Comparison of ENCODE assay signal across 5 fruit fly cellular contexts in the genomic region with DNA sequence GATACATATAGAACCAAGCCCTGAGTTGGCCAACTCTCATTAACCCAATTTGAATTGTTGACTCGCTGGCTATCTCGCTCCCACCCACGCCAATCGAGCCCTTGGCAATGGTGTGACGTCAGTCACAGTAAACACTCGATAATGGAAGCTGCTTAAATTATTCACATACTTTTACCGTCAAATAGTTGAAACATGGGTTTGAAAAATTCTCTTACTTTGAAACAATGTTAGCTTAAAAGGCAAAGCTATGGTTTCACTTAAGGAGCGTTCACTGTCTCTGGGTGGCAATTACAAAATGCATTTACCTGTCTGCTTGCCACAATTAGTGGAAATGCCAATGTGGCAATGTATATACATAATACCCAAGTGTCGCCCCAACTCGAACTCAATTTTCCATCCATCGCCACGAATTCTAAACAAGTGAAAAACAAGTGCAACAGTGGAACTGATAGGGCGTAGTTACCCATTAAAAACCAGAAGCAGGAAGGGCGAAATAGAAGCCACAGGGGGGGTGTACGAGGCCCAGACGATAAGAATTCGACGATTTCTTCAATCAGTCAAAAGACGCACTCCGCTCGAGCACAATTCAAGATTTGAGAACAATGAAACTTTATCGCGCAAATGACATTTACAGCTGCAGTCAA.
TF ChIP-seq lines count a peak whose summit lies in the region.

No protein-coding gene starts in this region.

TF ChIP-seq in whole organism, adult, 20 proteins besides CTCF, POLR2A, EP300 and RAD21 (continued from another document):
- TF ChIP-seq CG7101 (tag; optimal IDR thresholded peaks at IDR 0.05; lab: Kevin White, UChicago) (peak; percentile 86), Mnt (GFP tag; optimal IDR thresholded peaks at IDR 0.05; lab: Kevin White, UChicago) (peak; percentile 46), kay (GFP tag; lab: Kevin White, UChicago; ENCODE audit: borderline replicate concordance) (no peak), pad (GFP tag; optimal IDR thresholded peaks at IDR 0.05; lab: Kevin White, UChicago) (peak; percentile 70)

TF ChIP-seq in whole organism, embryonic, 481 proteins besides CTCF, POLR2A, EP300 and RAD21 (continued from another document and continues in another):
- TF ChIP-seq CG8765 (GFP tag; IDR thresholded peaks at IDR 0.05; lab: Robert Waterston, UW) (peak; percentile 74), CG32767 (GFP tag; IDR thresholded peaks at IDR 0.05; lab: Robert Waterston, UW) (peak; percentile 84), CG11696 (GFP tag; IDR thresholded peaks at IDR 0.05; lab: Robert Waterston, UW) (peak; percentile 66), cg (GFP tag; optimal IDR thresholded peaks at IDR 0.05; lab: Kevin White, UChicago) (peak; percentile 22), CG31388 (GFP tag; optimal IDR thresholded peaks at IDR 0.05; lab: Kevin White, UChicago) (peak; percentile 66), CG11560 (tag; IDR thresholded peaks at IDR 0.05; lab: Robert Waterston, UW) (peak; percentile 79; the same call in 2 of the 3 replicates), CG43689 (GFP tag; IDR thresholded peaks at IDR 0.05; lab: Robert Waterston, UW) (peak; percentile 71), btn (GFP tag; optimal IDR thresholded peaks at IDR 0.05; lab: Kevin White, UChicago) (peak; percentile 68), Max (GFP tag; optimal IDR thresholded peaks at IDR 0.05; lab: Kevin White, UChicago) (peak; percentile 65), esg (GFP tag; conservative IDR thresholded peaks at IDR 0.05; lab: Robert Waterston, UW) (peak; percentile 83), Sry-δ (GFP tag; optimal IDR thresholded peaks at IDR 0.05; lab: Kevin White, UChicago) (peak; percentile 49), sna (GFP tag; IDR thresholded peaks at IDR 0.05; lab: Robert Waterston, UW; ENCODE audit: partially characterized antibody) (no peak), dati (GFP tag; IDR thresholded peaks at IDR 0.05; lab: Robert Waterston, UW) (peak; percentile 68), lab (GFP tag; optimal IDR thresholded peaks at IDR 0.05; lab: Kevin White, UChicago) (peak; percentile 92), tll (GFP tag; optimal IDR thresholded peaks at IDR 0.05; lab: Kevin White, UChicago) (peak; percentile 5 to 37), CG17186 (GFP tag; optimal IDR thresholded peaks at IDR 0.05; lab: Kevin White, UChicago) (no peak), ase (GFP tag; IDR thresholded peaks at IDR 0.05; lab: Robert Waterston, UW) (peak; percentile 83; the same call in 2 of the 3 replicates), ems (GFP tag; optimal IDR thresholded peaks at IDR 0.05; lab: Kevin White, UChicago) (peak; percentile 85), CG32772 (GFP tag; IDR thresholded peaks at IDR 0.05; lab: Robert Waterston, UW) (peak; percentile 80), Eip74EF (GFP tag; optimal IDR thresholded peaks at IDR 0.05; lab: Kevin White, UChicago) (peak in 1 of 2 experiments; percentile 67), CG1024 (GFP tag; IDR thresholded peaks at IDR 0.05; lab: Robert Waterston, UW) (peak; percentile 75), H15 (GFP tag; IDR thresholded peaks at IDR 0.05; lab: Robert Waterston, UW) (peak; percentile 60; the same call in 1 of the 3 replicates), MTF-1 (GFP tag; optimal IDR thresholded peaks at IDR 0.05; lab: Kevin White, UChicago; ENCODE audit: borderline replicate concordance) (peak; percentile 74), lilli (GFP tag; optimal IDR thresholded peaks at IDR 0.05; lab: Kevin White, UChicago) (peak; percentile 88), CG18011 (GFP tag; optimal IDR thresholded peaks at IDR 0.05; lab: Kevin White, UChicago) (peak; percentile 28), az2 (GFP tag; optimal IDR thresholded peaks at IDR 0.05; lab: Kevin White, UChicago) (peak; percentile 79), D (optimal IDR thresholded peaks at IDR 0.05; lab: Kevin White, UChicago) (no peak), D (GFP tag; optimal IDR thresholded peaks at IDR 0.05; lab: Kevin White, UChicago) (peak; percentile 69), h (optimal IDR thresholded peaks at IDR 0.05; lab: Kevin White, UChicago) (no peak)

TF ChIP-seq in whole organism, prepupa, 60 proteins besides CTCF, POLR2A, EP300 and RAD21 (continued from another document and continues in another):
- TF ChIP-seq CG6276 (GFP tag; optimal IDR thresholded peaks at IDR 0.05; lab: Kevin White, UChicago) (peak; percentile 52), CG6163 (GFP tag; IDR thresholded peaks at IDR 0.05; lab: Robert Waterston, UW) (peak; percentile 80), salr (GFP tag; optimal IDR thresholded peaks at IDR 0.05; lab: Kevin White, UChicago) (no peak), CG6808 (GFP tag; optimal IDR thresholded peaks at IDR 0.05; lab: Kevin White, UChicago) (peak; percentile 22), esn (GFP tag; optimal IDR thresholded peaks at IDR 0.05; lab: Kevin White, UChicago) (peak; percentile 87), vri (GFP tag; optimal IDR thresholded peaks at IDR 0.05; lab: Kevin White, UChicago) (peak; percentile 73), fkh (GFP tag; optimal IDR thresholded peaks at IDR 0.05; lab: Kevin White, UChicago) (peak; percentile 54), CG6792 (GFP tag; optimal IDR thresholded peaks at IDR 0.05; lab: Kevin White, UChicago) (peak; percentile 72), Ets96B (tag; optimal IDR thresholded peaks at IDR 0.05; lab: Kevin White, UChicago) (peak; percentile 2), Hr4 (GFP tag; optimal IDR thresholded peaks at IDR 0.05; lab: Kevin White, UChicago) (peak; percentile 64), CG31627 (GFP tag; optimal IDR thresholded peaks at IDR 0.05; lab: Kevin White, UChicago) (peak; percentile 90), Smox (GFP tag; optimal IDR thresholded peaks at IDR 0.05; lab: Kevin White, UChicago) (peak; percentile 86), CG16779 (tag; optimal IDR thresholded peaks at IDR 0.05; lab: Kevin White, UChicago) (no peak), Gug (GFP tag; IDR thresholded peaks at IDR 0.05; lab: Robert Waterston, UW) (peak; percentile 69), Eip93F (GFP tag; optimal IDR thresholded peaks at IDR 0.05; lab: Kevin White, UChicago) (peak; percentile 77), dsx (GFP tag; optimal IDR thresholded peaks at IDR 0.05; lab: Kevin White, UChicago; ENCODE audit: poor library complexity, severe bottlenecking) (peak; percentile 21), CG4318 (GFP tag; optimal IDR thresholded peaks at IDR 0.05; lab: Kevin White, UChicago) (no peak), CG8319 (GFP tag; optimal IDR thresholded peaks at IDR 0.05; lab: Kevin White, UChicago) (peak; percentile 38), achi (GFP tag; optimal IDR thresholded peaks at IDR 0.05; lab: Kevin White, UChicago) (peak; percentile 57), CG10631 (GFP tag; optimal IDR thresholded peaks at IDR 0.05; lab: Kevin White, UChicago) (peak; percentile 29), ss (GFP tag; optimal IDR thresholded peaks at IDR 0.05; lab: Kevin White, UChicago) (no peak), fd59A (GFP tag; optimal IDR thresholded peaks at IDR 0.05; lab: Kevin White, UChicago) (no peak), Sox15 (GFP tag; optimal IDR thresholded peaks at IDR 0.05; lab: Kevin White, UChicago) (peak; percentile 56), CG1621 (tag; optimal IDR thresholded peaks at IDR 0.05; lab: Kevin White, UChicago) (peak; percentile 9), CG11902 (GFP tag; optimal IDR thresholded peaks at IDR 0.05; lab: Kevin White, UChicago) (peak; percentile 74), acj6 (GFP tag; optimal IDR thresholded peaks at IDR 0.05; lab: Kevin White, UChicago) (peak; percentile 59), Sox14 (GFP tag; optimal IDR thresholded peaks at IDR 0.05; lab: Kevin White, UChicago) (peak; percentile 79), CG8632 (GFP tag; optimal IDR thresholded peaks at IDR 0.05; lab: Kevin White, UChicago) (peak; percentile 58), Lpt (GFP tag; optimal IDR thresholded peaks at IDR 0.05; lab: Kevin White, UChicago) (peak; percentile 10), cyc (GFP tag; optimal IDR thresholded peaks at IDR 0.05; lab: Kevin White, UChicago) (peak; percentile 89), pdm3 (GFP tag; optimal IDR thresholded peaks at IDR 0.05; lab: Kevin White, UChicago) (peak; percentile 70)

TF ChIP-seq in whole organism, pupa, 21 proteins besides CTCF, POLR2A, EP300 and RAD21 (continued from another document):
- TF ChIP-seq Ets98B (GFP tag; IDR thresholded peaks at IDR 0.05; lab: Robert Waterston, UW) (peak; percentile 63), Pif1A (GFP tag; optimal IDR thresholded peaks at IDR 0.05; lab: Kevin White, UChicago) (peak; percentile 55)

TF ChIP-seq in whole organism, wandering third instar larva, 38 proteins besides CTCF, POLR2A, EP300 and RAD21 (continued from another document):
- peak; percentile 79 for TF ChIP-seq Hnf4 (GFP tag; optimal IDR thresholded peaks at IDR 0.05; lab: Kevin White, UChicago)
- TF ChIP-seq woc (GFP tag; optimal IDR thresholded peaks at IDR 0.05; lab: Kevin White, UChicago), result peak; percentile 59
- TF ChIP-seq Abd-B (GFP tag; optimal IDR thresholded peaks at IDR 0.05; lab: Kevin White, UChicago), result no peak
- peak; percentile 68 for TF ChIP-seq tai (GFP tag; optimal IDR thresholded peaks at IDR 0.05; lab: Kevin White, UChicago)
- no peak for TF ChIP-seq Jra (GFP tag; optimal IDR thresholded peaks at IDR 0.05; lab: Kevin White, UChicago)
- TF ChIP-seq Rel (GFP tag; optimal IDR thresholded peaks at IDR 0.05; lab: Kevin White, UChicago), result no peak
- peak; percentile 71 for TF ChIP-seq Rel (tag; optimal IDR thresholded peaks at IDR 0.05; lab: Kevin White, UChicago)
- TF ChIP-seq h (GFP tag; optimal IDR thresholded peaks at IDR 0.05; lab: Kevin White, UChicago), result peak; percentile 88
- TF ChIP-seq lola (GFP tag; optimal IDR thresholded peaks at IDR 0.05; lab: Kevin White, UChicago), result no peak
- TF ChIP-seq dsf (GFP tag; optimal IDR thresholded peaks at IDR 0.05; lab: Kevin White, UChicago; ENCODE audit: borderline replicate concordance), result no peak
- peak; percentile 75 for TF ChIP-seq rgr (GFP tag; optimal IDR thresholded peaks at IDR 0.05; lab: Kevin White, UChicago)
- peak; percentile 88 for TF ChIP-seq fru (GFP tag; optimal IDR thresholded peaks at IDR 0.05; lab: Kevin White, UChicago)
- TF ChIP-seq brk (GFP tag; optimal IDR thresholded peaks at IDR 0.05; lab: Kevin White, UChicago), result peak; percentile 34
- no peak for TF ChIP-seq usp (GFP tag; optimal IDR thresholded peaks at IDR 0.05; lab: Kevin White, UChicago)
- no peak for TF ChIP-seq Dif (GFP tag; optimal IDR thresholded peaks at IDR 0.05; lab: Kevin White, UChicago; ENCODE audit: partially characterized antibody)
- TF ChIP-seq Mio (GFP tag; optimal IDR thresholded peaks at IDR 0.05; lab: Kevin White, UChicago), result peak; percentile 30
- TF ChIP-seq Sp1 (GFP tag; optimal IDR thresholded peaks at IDR 0.05; lab: Kevin White, UChicago), result peak; percentile 87
- TF ChIP-seq jim (GFP tag; optimal IDR thresholded peaks at IDR 0.05; lab: Kevin White, UChicago), result no peak
- no peak for TF ChIP-seq pan (optimal IDR thresholded peaks at IDR 0.05; lab: Kevin White, UChicago)
